Worm (Caenorhabditis elegans) whole organism, L1 larva: ENCODE results near the gene tiar-1.

Source experiments
- elt-3 ChIP-seq, 6 experiments: fragments of 150-350 bp in 1 of 6; sonication (generic microtip); optimal IDR thresholded peaks; 2 replicates each; lab custom pipeline; 2017 to 2018; ENCODE audit warnings: missing biosample characterization in 6 of 6, missing genetic modification characterization in 6 of 6, inconsistent platforms in 1 of 6
- sox-4 ChIP-seq: sonication (generic microtip); optimal IDR thresholded peaks from 2 replicates; lab custom pipeline; 2016; ENCODE audit warnings: missing genetic modification characterization, missing compliant biosample characterization

DNA sequence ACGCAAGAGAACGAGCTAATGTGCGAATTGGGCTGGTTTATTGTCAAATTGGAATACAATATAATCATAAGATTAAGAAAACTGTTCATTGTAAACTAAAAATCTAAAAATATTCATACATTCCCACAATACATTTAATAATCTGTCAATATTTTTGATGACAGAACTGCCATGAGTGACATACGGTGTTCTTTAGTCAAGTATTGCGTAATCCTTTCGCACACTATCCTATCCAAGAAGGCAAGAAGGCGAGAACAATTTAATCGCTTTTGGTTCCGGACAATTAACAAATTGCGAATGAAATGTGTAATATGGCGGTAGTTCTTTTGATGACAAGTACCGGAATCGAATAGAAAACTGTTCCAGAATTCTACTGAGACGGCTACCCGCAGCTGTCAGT lies 20.3 kb upstream of the tiar-1 start:
- TF ChIP-seq elt-3 (tag; optimal IDR thresholded peaks at IDR 0.05; lab: Kevin White, UChicago): no peak
- TF ChIP-seq sox-4 (tag; lab: Kevin White, UChicago): no peak
